Fruit fly (Drosophila melanogaster) whole organism, wandering third instar larva: ENCODE data around the gene PrBP.

Experiments
- Hnf4 ChIP-seq: fragments of 200-800 bp; sonication (Bioruptor generic); optimal IDR thresholded peaks from 2 replicates; lab custom pipeline; 2016; ENCODE audit warnings: missing biosample characterization, mild to moderate bottlenecking, missing genetic modification characterization
- Hr78 ChIP-seq: fragments of >200 bp; optimal IDR thresholded peaks from 2 replicates; lab custom pipeline; 2017; ENCODE audit warnings: missing biosample characterization, missing genetic modification characterization
- Jra ChIP-seq: sonication (Bioruptor generic); optimal IDR thresholded peaks from 2 replicates; lab custom pipeline; 2016; ENCODE audit warnings: missing biosample characterization, missing genetic modification characterization
- br ChIP-seq: fragments of 200-800 bp; sonication (Bioruptor generic); optimal IDR thresholded peaks from 2 replicates; lab custom pipeline; 2016; ENCODE audit warnings: missing biosample characterization, missing genetic modification characterization
- dl ChIP-seq, 2 experiments: fragments of 175-275, 200-275 bp in 1 of 2; fragments of 200-275 bp in 1 of 2; sonication (Bioruptor generic); optimal IDR thresholded peaks; lab custom pipeline; 2018; ENCODE audit warnings: mild to moderate bottlenecking in 2 of 2, missing biosample characterization in 2 of 2, missing genetic modification characterization in 2 of 2, moderate library complexity in 2 of 2; ENCODE audit not compliant: partially characterized antibody in 2 of 2, insufficient read depth in 1 of 2
- lola ChIP-seq: fragments of >200 bp; optimal IDR thresholded peaks from 2 replicates; lab custom pipeline; 2017; ENCODE audit warnings: missing biosample characterization, missing genetic modification characterization
- psq ChIP-seq: fragments of 200-800 bp; sonication (Bioruptor generic); optimal IDR thresholded peaks from 3 replicates; lab custom pipeline; 2017; ENCODE audit warnings: missing biosample characterization, mild to moderate bottlenecking, missing genetic modification characterization, moderate library complexity
- sv ChIP-seq: fragments of 200-800 bp; sonication (Bioruptor generic); optimal IDR thresholded peaks from 3 replicates; lab custom pipeline; 2016; ENCODE audit warnings: missing biosample characterization, missing genetic modification characterization
- usp ChIP-seq: fragments of >200 bp; optimal IDR thresholded peaks from 2 replicates; lab custom pipeline; 2017; ENCODE audit warnings: missing biosample characterization, missing genetic modification characterization

DNA sequence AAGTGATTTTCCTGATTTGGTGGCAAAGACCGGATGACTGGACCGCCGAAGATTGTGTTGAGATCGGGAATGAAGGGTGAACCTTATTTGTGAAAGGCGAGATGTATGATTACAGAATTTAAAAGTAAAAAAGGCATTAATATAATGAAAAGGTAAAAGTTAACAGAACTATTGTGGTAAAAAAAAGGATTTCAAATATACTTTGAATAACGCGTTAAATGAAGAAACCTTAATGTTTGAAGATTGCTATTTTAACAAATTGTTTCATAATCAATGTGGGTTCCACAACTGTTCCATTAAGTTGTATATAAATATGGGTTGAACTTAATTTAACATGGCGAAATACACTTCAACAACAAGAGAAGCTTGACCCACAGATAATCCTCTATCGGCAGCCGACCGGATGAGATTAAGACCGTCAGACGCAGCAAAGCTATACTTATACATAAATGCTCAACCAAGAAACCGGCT, 13.4 kb downstream of the PrBP start, which contains the start of gene Glt:
- TF ChIP-seq dl (GFP tag; optimal IDR thresholded peaks at IDR 0.05; lab: Kevin White, UChicago; ENCODE audit: insufficient read depth in 1 of 2, partially characterized antibody in 2 of 2) (no peak), usp (no peak), sv (GFP tag; lab: Kevin White, UChicago) (no peak), br (GFP tag; lab: Kevin White, UChicago) (peak; percentile 38), Hnf4 (GFP tag; lab: Kevin White, UChicago) (peak; percentile 31), Hr78 (GFP tag; lab: Kevin White, UChicago) (no peak), lola (no peak), psq (GFP tag; lab: Kevin White, UChicago) (no peak), Jra (GFP tag; lab: Kevin White, UChicago) (no peak)
